Worm (Caenorhabditis elegans) whole organism, young adult: Measurements from ENCODE around the gene T01G6.10.

Source experiments
- hmg-20 ChIP-seq: fragments of 200-800 bp; sonication (Bioruptor generic); IDR thresholded peaks from 2 replicates; pipeline ENCODE4 v1.3.6; 2022; ENCODE audit warnings: missing genetic modification reagents, missing genetic modification characterization, missing compliant biosample characterization
- sdz-38 ChIP-seq: sonication (generic microtip); optimal IDR thresholded peaks from 2 replicates; lab custom pipeline; 2016; ENCODE audit warnings: missing genotype, missing genetic modification characterization, missing compliant biosample characterization

ce11 chrV:552406-552805 lies 49.4 kb upstream of the T01G6.10 start:
- TF ChIP-seq hmg-20 (GFP tag; lab: Robert Waterston, UW): no peak
- TF ChIP-seq sdz-38 (tag; lab: Kevin White, UChicago): no peak
